Fruit fly (Drosophila melanogaster) ovary, adult (tissue): Measurements from ENCODE around the gene CG15209.

Experiments
- CG17801 ChIP-seq: fragments of 200-800 bp; optimal IDR thresholded peaks from 2 replicates; lab custom pipeline; 2019; ENCODE audit warnings: missing biosample characterization, mild to moderate bottlenecking, missing genetic modification characterization, moderate library complexity; ENCODE audit not compliant: partially characterized antibody

The CG15209 gene

dm6 chrX:10841717-10842255 lies at the start of gene CG15209:
Gene CG15209 (plus strand): TSS chrX:10842205.
- no peak for TF ChIP-seq CG17801

dm6 chrX:10801033-10801432 lies 41.0 kb upstream of the CG15209 start:
- TF ChIP-seq CG17801 = no peak

DNA sequence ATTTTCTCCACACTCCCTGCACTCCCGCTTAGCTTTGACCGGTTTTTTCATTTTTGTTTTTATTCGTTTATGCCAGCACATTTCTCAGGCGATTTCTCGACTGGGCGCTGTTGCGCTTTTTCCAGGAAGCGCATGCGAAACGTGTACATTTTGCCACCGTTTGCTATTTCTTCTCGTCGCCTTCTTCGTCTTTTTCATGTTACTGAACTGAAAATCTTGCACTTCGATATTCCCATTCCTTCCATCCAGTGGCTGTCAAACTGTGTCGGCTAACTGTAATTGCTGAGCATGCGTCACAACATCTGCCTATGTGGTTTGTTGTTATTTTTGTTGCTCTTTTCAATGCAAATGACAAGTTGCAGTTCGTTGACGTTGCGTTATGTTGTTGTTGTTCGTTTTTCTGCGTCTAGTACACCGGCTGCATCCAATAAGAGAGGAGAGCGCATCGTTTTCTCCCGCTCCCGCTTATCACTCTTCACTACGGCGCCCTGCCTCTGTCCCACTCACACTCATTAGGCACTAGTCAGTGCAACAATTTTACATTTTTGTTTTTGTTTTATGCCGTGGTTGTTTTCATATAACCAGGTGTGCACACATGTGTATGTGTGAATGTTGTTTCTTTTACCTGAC lies 40.1 kb upstream of the CG15209 start:
- no peak for TF ChIP-seq CG17801

DNA sequence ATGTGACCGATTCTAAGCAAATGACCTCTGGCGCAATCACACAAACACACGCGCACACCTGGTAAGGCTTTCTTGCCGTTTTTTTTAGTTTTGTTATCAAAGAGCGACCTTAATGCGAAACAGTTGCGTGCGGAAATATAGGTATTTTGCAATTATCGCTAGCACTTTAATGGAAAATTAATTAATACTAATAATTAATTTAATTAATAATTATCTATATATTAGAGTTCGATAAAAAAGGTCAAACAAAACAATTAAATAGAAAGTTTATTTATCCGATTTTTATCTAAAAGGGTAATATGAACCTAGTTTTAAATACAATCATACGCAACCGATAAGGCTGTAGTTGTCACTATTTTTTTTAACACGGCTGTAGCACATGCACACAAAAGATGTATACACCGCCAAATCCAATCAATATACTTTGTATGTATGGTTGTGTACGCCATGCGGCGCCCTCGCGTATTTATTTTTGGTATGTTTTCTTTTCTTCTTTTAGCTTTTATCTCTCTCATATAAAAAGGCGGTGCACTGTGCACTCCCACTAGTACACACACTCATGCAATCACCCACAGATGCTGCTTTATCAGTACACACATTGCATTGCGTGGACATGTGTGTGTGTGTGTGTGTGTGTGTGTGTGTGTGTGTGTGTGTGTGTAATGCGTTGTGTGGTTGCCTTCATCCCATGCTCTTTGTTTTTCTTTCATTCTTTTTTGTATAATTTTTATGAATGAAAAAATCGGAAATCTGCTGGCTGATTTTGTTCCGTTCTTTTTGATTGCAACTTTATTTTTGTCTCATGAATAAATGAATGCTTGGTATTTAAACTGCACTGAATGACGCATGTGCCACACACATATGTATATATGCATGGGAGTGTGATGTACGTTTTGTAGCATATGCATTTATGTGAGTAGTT lies 39.3 kb upstream of the CG15209 start:
- TF ChIP-seq CG17801 = peak; percentile 42

- no peak for TF ChIP-seq CG17801
Observed at dm6 chrX:10804042-10804441, 38.0 kb upstream of the CG15209 start.

DNA sequence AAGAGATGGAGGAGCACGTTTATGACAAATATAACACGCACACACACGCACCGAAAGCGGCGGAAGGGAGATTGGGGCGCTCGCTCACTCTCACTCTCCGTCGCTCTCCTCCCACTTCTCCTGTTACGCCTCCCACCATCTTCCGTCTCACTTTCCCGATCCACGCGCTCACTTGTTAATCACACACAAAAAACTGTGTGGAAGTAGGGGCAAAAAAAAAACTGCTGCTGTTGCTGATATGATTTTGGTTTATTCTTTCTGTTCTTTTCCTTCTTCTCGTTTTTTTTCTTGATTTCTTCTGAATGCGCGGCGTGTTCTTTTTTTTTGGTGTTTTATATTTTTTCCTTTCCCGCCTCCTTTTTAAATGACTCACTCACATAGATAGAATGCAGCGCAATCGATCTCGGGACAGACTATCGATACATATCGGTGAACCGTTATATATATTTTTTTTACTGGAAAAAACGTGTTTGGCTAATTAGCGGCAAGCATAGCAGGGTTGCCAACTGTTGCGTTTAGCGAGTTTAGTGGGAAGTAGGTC lies 36.3 kb upstream of the CG15209 start:
- peak; percentile 78 for TF ChIP-seq CG17801

DNA sequence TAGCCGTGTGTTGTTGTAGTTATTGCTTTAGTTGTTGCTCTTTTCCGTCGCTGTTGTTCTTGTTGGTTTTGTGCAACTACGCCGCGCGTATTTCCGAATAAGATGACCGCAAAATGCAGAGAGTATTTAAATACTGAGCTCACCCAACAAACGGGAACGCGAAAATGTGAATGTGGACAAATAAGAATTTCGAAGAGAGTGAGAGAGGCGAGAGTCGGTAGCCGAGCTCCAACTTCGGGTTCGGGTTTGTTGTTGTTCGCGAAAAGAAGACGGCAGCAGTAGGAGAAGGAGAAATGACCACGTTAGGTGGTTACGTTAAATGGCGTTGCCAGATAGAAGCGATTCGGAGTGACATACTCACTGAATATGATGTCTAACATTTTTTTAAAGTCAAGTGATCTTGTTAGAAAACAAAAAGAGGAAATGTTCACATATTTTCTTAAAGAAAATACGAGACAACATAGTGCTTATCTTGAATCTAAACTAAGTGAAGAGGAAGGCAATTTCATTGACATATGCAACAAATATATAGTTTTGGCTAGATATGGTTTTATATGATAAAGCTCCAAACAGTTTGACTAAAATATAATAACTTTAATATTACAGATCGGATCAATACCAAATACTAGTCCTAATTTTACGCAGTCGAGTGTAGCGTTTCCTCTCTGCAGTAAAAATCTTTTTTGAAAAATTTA lies 35.1 kb upstream of the CG15209 start:
- peak; percentile 67 for TF ChIP-seq CG17801

DNA sequence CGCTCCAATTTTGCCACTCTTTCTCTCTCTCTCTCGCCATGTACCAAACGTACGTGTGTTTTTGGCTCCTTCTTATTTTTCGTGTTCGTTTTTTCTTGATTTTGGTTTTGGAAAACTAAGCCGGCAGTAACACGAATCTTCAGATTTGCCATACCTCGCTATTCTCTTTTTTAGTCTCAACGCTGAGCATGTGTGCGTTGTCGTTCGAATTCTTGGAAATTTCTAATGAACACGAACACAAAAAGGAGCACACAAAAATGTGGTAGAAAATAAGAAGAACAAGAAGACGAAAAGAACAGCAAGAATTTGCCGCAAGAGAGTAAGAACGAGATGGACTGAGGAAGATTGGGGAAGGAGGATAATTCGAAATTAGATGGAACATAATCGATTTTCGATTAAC lies 33.3 kb upstream of the CG15209 start:
- TF ChIP-seq CG17801 = no peak

dm6 chrX:10814113-10814512 lies 27.9 kb upstream of the CG15209 start:
- no peak for TF ChIP-seq CG17801

dm6 chrX:10814832-10815372 lies 27.1 kb upstream of the CG15209 start:
- TF ChIP-seq CG17801 = no peak

- TF ChIP-seq CG17801 = peak; percentile 40
Observed at dm6 chrX:10815511-10816080, 26.4 kb upstream of the CG15209 start.

- no peak for TF ChIP-seq CG17801
Observed at dm6 chrX:10816856-10817255, 25.1 kb upstream of the CG15209 start.

DNA sequence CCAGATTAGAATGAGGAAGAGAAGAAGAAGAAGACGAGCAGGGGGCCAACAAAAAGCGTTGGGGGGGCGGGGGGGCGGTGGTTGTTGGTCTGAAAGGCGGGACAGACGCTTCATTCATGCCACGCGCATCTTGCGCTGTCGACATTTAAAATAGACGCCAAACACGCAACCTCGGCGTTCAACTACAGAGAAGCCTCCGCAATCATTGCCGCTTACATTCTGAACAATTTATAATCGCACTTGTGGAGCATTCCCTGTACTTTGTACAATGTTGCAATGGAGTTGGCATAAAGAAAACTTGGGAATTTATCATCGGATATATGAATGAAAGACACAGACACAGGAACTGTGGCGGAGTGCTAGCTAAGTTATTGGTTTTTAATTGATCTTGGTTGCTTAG lies 21.3 kb upstream of the CG15209 start:
- TF ChIP-seq CG17801 = no peak

dm6 chrX:10822096-10822495 lies 19.9 kb upstream of the CG15209 start:
- TF ChIP-seq CG17801 = no peak

dm6 chrX:10822678-10823440 lies 19.1 kb upstream of the CG15209 start:
- TF ChIP-seq CG17801 = no peak
